Worm (Caenorhabditis elegans) whole organism, L4 larva: Measurements from ENCODE around the gene nspc-7.
"Not testable (repeated sequence)": the region's sequence is repeated elsewhere in the genome, so short reads cannot be mapped to it uniquely, and the experiment has no call there.

ENCODE experiments used
- Y75B8A.6 ChIP-seq: fragments of 200-800 bp; sonication (Bioruptor generic); IDR thresholded peaks from 2 replicates; pipeline ENCODE4 v1.3.6; 2022; ENCODE audit warnings: missing genetic modification reagents, missing genetic modification characterization, missing compliant biosample characterization
- ZK546.5 ChIP-seq, 2 experiments: sonication (generic microtip); optimal IDR thresholded peaks; 2 replicates each; lab custom pipeline; 2017; ENCODE audit warnings: missing biosample characterization in 2 of 2, missing genetic modification characterization in 2 of 2
- ceh-28 ChIP-seq: fragments of 150-350 bp; optimal IDR thresholded peaks from 2 replicates; lab custom pipeline; 2014; ENCODE audit warnings: missing biosample characterization, missing genetic modification reagents, missing genetic modification characterization
- duxl-1 ChIP-seq: sonication (generic microtip); optimal IDR thresholded peaks from 2 replicates; lab custom pipeline; 2016; ENCODE audit warnings: mild to moderate bottlenecking, missing genetic modification characterization, moderate library complexity, missing compliant biosample characterization; ENCODE audit not compliant: poor library complexity
- lir-3 ChIP-seq: sonication (generic microtip); optimal IDR thresholded peaks from 2 replicates; lab custom pipeline; 2016; ENCODE audit warnings: mild to moderate bottlenecking, missing genetic modification characterization, missing compliant biosample characterization
- lsy-2 ChIP-seq, 2 experiments: fragments of 150-350 bp in 1 of 2; sonication (generic microtip) in 1 of 2; optimal IDR thresholded peaks; 2 replicates each; lab custom pipeline; 2014 to 2017; ENCODE audit warnings: missing biosample characterization in 2 of 2, missing genetic modification characterization in 2 of 2
- mep-1 ChIP-seq: fragments of 150-350 bp; sonication (generic microtip); optimal IDR thresholded peaks from 3 replicates; lab custom pipeline; 2014; ENCODE audit warnings: missing biosample characterization, missing genetic modification characterization
- nhr-76 ChIP-seq: fragments of 150-350 bp; optimal IDR thresholded peaks from 2 replicates; lab custom pipeline; 2014; ENCODE audit warnings: missing biosample characterization, missing genetic modification characterization
- nhr-77 ChIP-seq: fragments of 150-350 bp; optimal IDR thresholded peaks from 2 replicates; lab custom pipeline; 2014; ENCODE audit warnings: missing biosample characterization, missing genetic modification characterization
- skn-1 ChIP-seq: fragments of 150-350 bp; optimal IDR thresholded peaks from 2 replicates; lab custom pipeline; 2014; ENCODE audit warnings: missing biosample characterization, missing genetic modification characterization
- snpc-4 ChIP-seq: fragments of 150-350 bp; optimal IDR thresholded peaks from 2 replicates; lab custom pipeline; 2014; ENCODE audit warnings: missing biosample characterization, missing genetic modification characterization

DNA sequence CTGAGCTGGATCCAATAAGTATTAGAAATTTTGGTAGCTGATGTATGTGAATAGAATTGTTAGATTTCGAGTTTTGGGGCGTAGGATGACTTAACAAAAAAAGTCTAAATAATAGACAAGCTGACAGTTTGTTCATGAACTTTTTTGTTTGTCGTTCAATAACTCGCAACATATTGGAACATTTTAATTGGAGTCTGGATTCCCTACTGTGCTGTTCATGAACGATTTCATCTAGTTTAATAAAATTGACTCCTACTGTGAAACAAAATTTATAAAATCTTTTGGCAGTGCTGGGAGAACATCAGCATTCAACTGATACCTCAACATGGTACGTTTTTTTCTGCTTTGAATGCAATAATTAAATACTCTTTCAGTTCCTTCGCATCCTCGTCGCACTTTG is at the start of gene nspc-7:
- TF ChIP-seq nhr-76 (tag; lab: Kevin White, UChicago); ceh-28 (tag; lab: Kevin White, UChicago); lsy-2 (tag; optimal IDR thresholded peaks at IDR 0.05; lab: Kevin White, UChicago); nhr-77 (tag; lab: Kevin White, UChicago); Y75B8A.6 (GFP tag; lab: Robert Waterston, UW); mep-1 (tag; lab: Kevin White, UChicago); duxl-1 (tag; lab: Kevin White, UChicago); snpc-4 (tag; lab: Kevin White, UChicago); lir-3 (tag; lab: Kevin White, UChicago); skn-1 (tag; lab: Kevin White, UChicago); ZK546.5 (tag; optimal IDR thresholded peaks at IDR 0.05; lab: Kevin White, UChicago): not testable (repeated sequence)
